Worm (Caenorhabditis elegans) whole organism, L3 larva: ENCODE results near the gene ugt-50.
A peak's percentile ranks its signal among the peaks of the same experiment; 100 is the strongest.

Experiments used
- R02D3.7 ChIP-seq: fragments of 150-350 bp; optimal IDR thresholded peaks from 2 replicates; lab custom pipeline; 2014; ENCODE audit warnings: missing biosample characterization, missing genetic modification characterization
- ZK546.5 ChIP-seq: sonication (generic microtip); optimal IDR thresholded peaks from 2 replicates; lab custom pipeline; 2017; ENCODE audit warnings: missing biosample characterization, missing genetic modification characterization
- aly-2 ChIP-seq: fragments of 150-350 bp; optimal IDR thresholded peaks from 2 replicates; lab custom pipeline; 2014; ENCODE audit warnings: missing biosample characterization, missing genetic modification characterization
- ama-1 ChIP-seq: fragments of 150-350 bp; optimal IDR thresholded peaks from 2 replicates; lab custom pipeline; 2018
- ceh-16 ChIP-seq: sonication (generic microtip); optimal IDR thresholded peaks from 2 replicates; lab custom pipeline; 2017; ENCODE audit warnings: missing biosample characterization, missing genetic modification characterization
- ceh-28 ChIP-seq: fragments of 150-350 bp; optimal IDR thresholded peaks from 2 replicates; lab custom pipeline; 2014; ENCODE audit warnings: missing biosample characterization, missing genetic modification reagents, missing genetic modification characterization
- ceh-82 ChIP-seq: fragments of 150-350 bp; optimal IDR thresholded peaks from 2 replicates; lab custom pipeline; 2014; ENCODE audit warnings: missing biosample characterization, missing genetic modification characterization
- ceh-9 ChIP-seq: sonication (generic microtip); optimal IDR thresholded peaks from 2 replicates; lab custom pipeline; 2018; ENCODE audit warnings: missing biosample characterization, missing genetic modification characterization
- daf-12 ChIP-seq: fragments of 150-350 bp; optimal IDR thresholded peaks from 2 replicates; lab custom pipeline; 2014; ENCODE audit warnings: missing biosample characterization, missing genetic modification reagents, missing genetic modification characterization
- egl-27 ChIP-seq: sonication (generic microtip); optimal IDR thresholded peaks from 4 replicates; lab custom pipeline; 2017; ENCODE audit warnings: missing biosample characterization, missing genetic modification reagents, missing genetic modification characterization
- egl-5 ChIP-seq: fragments of 150-350 bp; optimal IDR thresholded peaks from 2 replicates; lab custom pipeline; 2017; ENCODE audit warnings: missing biosample characterization, missing genetic modification reagents, missing genetic modification characterization, inconsistent platforms
- elt-1 ChIP-seq: fragments of 150-350 bp; optimal IDR thresholded peaks from 2 replicates; lab custom pipeline; 2014; ENCODE audit warnings: missing biosample characterization, missing genetic modification characterization
- elt-2 ChIP-seq: sonication (generic microtip); optimal IDR thresholded peaks from 2 replicates; lab custom pipeline; 2016; ENCODE audit warnings: missing genetic modification reagents, mild to moderate bottlenecking, missing genetic modification characterization, missing compliant biosample characterization
- elt-3 ChIP-seq, 3 experiments: fragments of 150-350 bp in 1 of 3; sonication (generic microtip) in 2 of 3; optimal IDR thresholded peaks; 2 replicates in 2 of 3; 4 replicates in 1 of 3; lab custom pipeline; 2014 to 2017; ENCODE audit warnings: missing biosample characterization in 3 of 3, missing genetic modification characterization in 3 of 3
- eor-1 ChIP-seq, 2 experiments: fragments of 150-350 bp; optimal IDR thresholded peaks; 2 replicates each; lab custom pipeline; 2014 to 2018; ENCODE audit warnings: missing biosample characterization in 2 of 2, missing genetic modification characterization in 2 of 2
- fkh-10 ChIP-seq: sonication (generic microtip); optimal IDR thresholded peaks from 2 replicates; lab custom pipeline; 2017; ENCODE audit warnings: missing biosample characterization, missing genetic modification reagents, missing genetic modification characterization
- fkh-2 ChIP-seq: fragments of 150-350 bp; optimal IDR thresholded peaks from 2 replicates; lab custom pipeline; 2014; ENCODE audit warnings: missing biosample characterization, missing genetic modification reagents, missing genetic modification characterization
- fos-1 ChIP-seq: fragments of 150-350 bp; optimal IDR thresholded peaks from 2 replicates; lab custom pipeline; 2014; ENCODE audit warnings: missing biosample characterization, missing genetic modification characterization
- hmg-11 ChIP-seq: sonication (generic microtip); optimal IDR thresholded peaks from 2 replicates; lab custom pipeline; 2016; ENCODE audit warnings: missing genetic modification characterization, missing compliant biosample characterization
- jun-1 ChIP-seq: fragments of 150-350 bp; optimal IDR thresholded peaks from 2 replicates; lab custom pipeline; 2014; ENCODE audit warnings: missing biosample characterization, missing genetic modification reagents, missing genetic modification characterization
- lin-15B ChIP-seq: fragments of 150-350 bp; optimal IDR thresholded peaks from 2 replicates; lab custom pipeline; 2014; ENCODE audit warnings: missing biosample characterization, missing genetic modification characterization
- lin-39 ChIP-seq: fragments of 150-350 bp; optimal IDR thresholded peaks from 2 replicates; lab custom pipeline; 2018; ENCODE audit warnings: missing biosample characterization, missing genetic modification reagents, missing genetic modification characterization
- lsy-12 ChIP-seq: sonication (generic microtip); optimal IDR thresholded peaks from 2 replicates; lab custom pipeline; 2016; ENCODE audit warnings: mild to moderate bottlenecking, missing genetic modification characterization, missing compliant biosample characterization
- mdl-1 ChIP-seq: fragments of 150-350 bp; optimal IDR thresholded peaks from 2 replicates; lab custom pipeline; 2014; ENCODE audit warnings: missing biosample characterization, missing genetic modification characterization
- mml-1 ChIP-seq: fragments of 150-350 bp; sonication (generic microtip); optimal IDR thresholded peaks from 3 replicates; lab custom pipeline; 2014; ENCODE audit warnings: missing biosample characterization, missing genetic modification characterization
- nfya-1 ChIP-seq: sonication (generic microtip); optimal IDR thresholded peaks from 2 replicates; lab custom pipeline; 2017; ENCODE audit warnings: missing genetic modification characterization, mild to moderate bottlenecking, missing compliant biosample characterization, antibody characterized with exemption, moderate library complexity; ENCODE audit not compliant: insufficient read depth
- nhr-11 ChIP-seq: fragments of 150-350 bp; optimal IDR thresholded peaks from 2 replicates; lab custom pipeline; 2014; ENCODE audit warnings: missing biosample characterization, missing genetic modification characterization
- nhr-12 ChIP-seq: fragments of 150-350 bp; optimal IDR thresholded peaks from 2 replicates; lab custom pipeline; 2014; ENCODE audit warnings: missing biosample characterization, missing genetic modification characterization
- nhr-23 ChIP-seq: fragments of 150-350 bp; optimal IDR thresholded peaks from 2 replicates; lab custom pipeline; 2014; ENCODE audit warnings: missing biosample characterization, missing genetic modification reagents, missing genetic modification characterization
- nhr-237 ChIP-seq: fragments of 150-350 bp; optimal IDR thresholded peaks from 2 replicates; lab custom pipeline; 2014; ENCODE audit warnings: missing biosample characterization, missing genetic modification characterization
- nhr-25 ChIP-seq: sonication (generic microtip); optimal IDR thresholded peaks from 2 replicates; lab custom pipeline; 2017; ENCODE audit warnings: missing biosample characterization, missing genetic modification characterization
- nhr-28 ChIP-seq: fragments of 150-350 bp; optimal IDR thresholded peaks from 2 replicates; lab custom pipeline; 2014; ENCODE audit warnings: missing biosample characterization, missing genetic modification characterization
- nhr-43 ChIP-seq: sonication (generic microtip); optimal IDR thresholded peaks from 2 replicates; lab custom pipeline; 2016; ENCODE audit warnings: mild to moderate bottlenecking, missing genetic modification characterization, missing compliant biosample characterization; ENCODE audit not compliant: poor library complexity, severe bottlenecking
- nhr-67 ChIP-seq: fragments of 150-350 bp; optimal IDR thresholded peaks from 2 replicates; lab custom pipeline; 2014; ENCODE audit warnings: missing biosample characterization, missing genetic modification characterization
- nhr-76 ChIP-seq: fragments of 150-350 bp; sonication (generic microtip); optimal IDR thresholded peaks from 5 replicates; lab custom pipeline; 2014; ENCODE audit warnings: missing biosample characterization, missing genetic modification characterization
- nhr-77 ChIP-seq: fragments of 150-350 bp; optimal IDR thresholded peaks from 2 replicates; lab custom pipeline; 2014; ENCODE audit warnings: missing biosample characterization, missing genetic modification characterization
- pha-4 ChIP-seq: fragments of 150-350 bp; optimal IDR thresholded peaks from 2 replicates; lab custom pipeline; 2014; ENCODE audit warnings: missing biosample characterization, missing genetic modification reagents, missing genetic modification characterization
- pqm-1 ChIP-seq: fragments of 150-350 bp; optimal IDR thresholded peaks from 2 replicates; lab custom pipeline; 2017; ENCODE audit warnings: missing biosample characterization, missing genetic modification characterization, inconsistent platforms
- sea-2 ChIP-seq: fragments of 150-350 bp; sonication (generic microtip); optimal IDR thresholded peaks from 4 replicates; lab custom pipeline; 2014; ENCODE audit warnings: missing biosample characterization, missing genetic modification reagents, missing genetic modification characterization
- skn-1 ChIP-seq: fragments of 150-350 bp; optimal IDR thresholded peaks from 2 replicates; lab custom pipeline; 2014; ENCODE audit warnings: missing biosample characterization, missing genetic modification characterization
- snpc-4 ChIP-seq: fragments of 150-350 bp; optimal IDR thresholded peaks from 2 replicates; lab custom pipeline; 2014; ENCODE audit warnings: missing biosample characterization, missing genetic modification characterization
- tbx-2 ChIP-seq: sonication (generic microtip); optimal IDR thresholded peaks from 2 replicates; lab custom pipeline; 2016; ENCODE audit warnings: mild to moderate bottlenecking, missing genetic modification characterization, missing compliant biosample characterization
- unc-39 ChIP-seq: sonication (generic microtip); optimal IDR thresholded peaks from 4 replicates; lab custom pipeline; 2017; ENCODE audit warnings: missing biosample characterization, missing genetic modification characterization
- unc-62 ChIP-seq: fragments of 150-350 bp; sonication (generic microtip); optimal IDR thresholded peaks from 4 replicates; lab custom pipeline; 2014; ENCODE audit warnings: missing biosample characterization, missing genetic modification reagents, missing genetic modification characterization
- zag-1 ChIP-seq: fragments of 150-350 bp; optimal IDR thresholded peaks from 2 replicates; lab custom pipeline; 2014; ENCODE audit warnings: missing biosample characterization, missing genetic modification characterization
- ztf-11 ChIP-seq: fragments of 150-350 bp; optimal IDR thresholded peaks from 2 replicates; lab custom pipeline; 2014; ENCODE audit warnings: missing biosample characterization, missing genetic modification characterization
- ztf-4 ChIP-seq: fragments of 150-350 bp; optimal IDR thresholded peaks from 2 replicates; lab custom pipeline; 2014; ENCODE audit warnings: missing biosample characterization, missing genetic modification characterization

ugt-50 gene

DNA sequence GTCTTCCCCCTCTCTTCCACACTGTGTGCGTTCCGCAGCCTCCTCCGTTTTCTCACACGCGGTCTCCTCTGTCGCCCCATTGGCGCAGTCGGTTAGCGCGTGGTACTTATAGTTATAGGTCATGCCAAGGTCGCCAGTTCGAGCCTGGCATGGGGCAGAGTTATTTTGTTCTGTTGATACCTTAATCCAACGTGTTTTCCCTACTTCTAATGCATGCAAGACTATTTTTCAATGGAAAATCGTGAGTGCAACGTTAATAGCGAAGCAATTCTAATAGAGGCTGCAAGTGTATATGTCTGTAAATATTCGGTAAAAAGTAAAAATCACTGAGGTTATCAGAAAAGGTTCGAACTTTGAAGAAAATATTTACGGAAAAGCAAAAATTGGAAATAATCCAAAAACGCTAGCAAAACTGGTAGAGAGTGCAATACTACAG is 30.3 kb upstream of the ugt-50 start:
- TF ChIP-seq eor-1 (tag; optimal IDR thresholded peaks at IDR 0.05; lab: Kevin White, UChicago) (no peak), ama-1 (lab: Kevin White, UChicago) (no peak), egl-27 (tag; lab: Kevin White, UChicago) (no peak), nhr-23 (tag; lab: Kevin White, UChicago) (peak; percentile 46), jun-1 (tag; lab: Kevin White, UChicago) (no peak), nfya-1 (tag; lab: Kevin White, UChicago) (peak; percentile 60), tbx-2 (tag; lab: Kevin White, UChicago) (peak; percentile 60), ztf-4 (tag; lab: Kevin White, UChicago) (no peak), nhr-12 (tag; lab: Kevin White, UChicago) (no peak), pha-4 (tag; lab: Kevin White, UChicago) (peak; percentile 14), nhr-28 (tag; lab: Kevin White, UChicago) (no peak), snpc-4 (tag; lab: Kevin White, UChicago) (no peak), mdl-1 (tag; lab: Kevin White, UChicago) (no peak), nhr-43 (tag; lab: Kevin White, UChicago) (peak; percentile 48), unc-62 (GFP tag; lab: Kevin White, UChicago) (no peak), sea-2 (GFP tag; lab: Kevin White, UChicago) (no peak), ceh-9 (tag; lab: Kevin White, UChicago) (no peak), zag-1 (tag; lab: Kevin White, UChicago) (no peak), fos-1 (tag; lab: Kevin White, UChicago) (no peak), R02D3.7 (tag; lab: Kevin White, UChicago) (no peak), lin-15B (tag; lab: Kevin White, UChicago) (no peak), ceh-16 (tag; lab: Kevin White, UChicago) (no peak), ceh-28 (no peak), aly-2 (tag; lab: Kevin White, UChicago) (no peak), lsy-12 (tag; lab: Kevin White, UChicago) (peak; percentile 95), fkh-2 (tag; lab: Kevin White, UChicago) (no peak), unc-39 (tag; lab: Kevin White, UChicago) (no peak), fkh-10 (no peak), egl-5 (tag; lab: Kevin White, UChicago) (no peak), mml-1 (no peak), pqm-1 (tag; lab: Kevin White, UChicago) (no peak), lin-39 (tag; lab: Kevin White, UChicago) (peak; percentile 86), hmg-11 (tag; lab: Kevin White, UChicago) (peak; percentile 84), nhr-25 (tag; lab: Kevin White, UChicago) (peak; percentile 66), nhr-76 (tag; lab: Kevin White, UChicago) (no peak), daf-12 (tag; lab: Kevin White, UChicago) (no peak), elt-1 (tag; lab: Kevin White, UChicago) (no peak), nhr-77 (tag; lab: Kevin White, UChicago) (peak; percentile 58), elt-3 (tag; optimal IDR thresholded peaks at IDR 0.05; lab: Kevin White, UChicago) (peak in 1 of 3 experiments; percentile 3), elt-2 (tag; lab: Kevin White, UChicago) (peak; percentile 56), ceh-82 (no peak), skn-1 (tag; lab: Kevin White, UChicago) (no peak), nhr-67 (tag; lab: Kevin White, UChicago) (no peak), ZK546.5 (tag; lab: Kevin White, UChicago) (no peak), nhr-237 (tag; lab: Kevin White, UChicago) (no peak), ztf-11 (no peak), nhr-11 (tag; lab: Kevin White, UChicago) (no peak)
